Worm (Caenorhabditis elegans): Measurements from ENCODE around the gene Y62H9A.2.

- TF ChIP-seq blmp-1 (tag; optimal IDR thresholded peaks at IDR 0.05) (no peak), unc-39 (tag; optimal IDR thresholded peaks at IDR 0.05) (no peak), unc-62 (GFP tag; optimal IDR thresholded peaks at IDR 0.05) (no peak), elt-1 (tag; optimal IDR thresholded peaks at IDR 0.05; ENCODE audit: borderline replicate concordance, insufficient read depth) (no peak), nhr-237 (tag; optimal IDR thresholded peaks at IDR 0.05) (no peak), ztf-11 (tag; optimal IDR thresholded peaks at IDR 0.05) (no peak), lsy-2 (tag; optimal IDR thresholded peaks at IDR 0.05) (no peak), sptf-1 (tag; optimal IDR thresholded peaks at IDR 0.05) (no peak), mep-1 (tag; optimal IDR thresholded peaks at IDR 0.05) (no peak)
These were observed 23.1 kb downstream of the Y62H9A.2 start, which contains the start of gene F54F7.8 for ce11 chrX:11854903-11855302.
